Fruit fly (Drosophila melanogaster) whole organism, embryonic: ENCODE measurements around the gene Dif.

Source experiments
- CG1024 ChIP-seq: fragments of 200-800 bp; sonication (Bioruptor generic); IDR thresholded peaks from 2 replicates; pipeline ENCODE4 v1.3.6; 2022; ENCODE audit warnings: missing biosample characterization, missing genetic modification characterization
- CG11093 ChIP-seq: fragments of 200-800 bp; sonication (Bioruptor generic); IDR thresholded peaks from 3 replicates; pipeline ENCODE4 v1.3.6; 2022; ENCODE audit warnings: missing biosample characterization, missing genetic modification characterization
- CG14050 ChIP-seq: fragments of 200-800 bp; sonication (Bioruptor generic); IDR thresholded peaks from 3 replicates; pipeline ENCODE4 v1.3.6; 2022; ENCODE audit warnings: missing biosample characterization, missing genetic modification characterization
- CG18764 ChIP-seq: fragments of 200-800 bp; sonication (Bioruptor generic); optimal IDR thresholded peaks from 3 replicates; lab custom pipeline; 2016; ENCODE audit warnings: missing biosample characterization, missing genetic modification characterization
- CG30020 ChIP-seq: fragments of 200-800 bp; optimal IDR thresholded peaks from 2 replicates; lab custom pipeline; 2019; ENCODE audit warnings: missing biosample characterization, mild to moderate bottlenecking, missing genetic modification characterization, moderate library complexity
- CG3065 ChIP-seq: fragments of 200-800 bp; sonication (Bioruptor generic); optimal IDR thresholded peaks from 2 replicates; lab custom pipeline; 2016; ENCODE audit warnings: missing biosample characterization, missing genetic modification characterization
- CG31441 ChIP-seq: fragments of 200-800 bp; sonication (Bioruptor generic); IDR thresholded peaks from 2 replicates; pipeline ENCODE4 v1.3.6; 2022; ENCODE audit warnings: missing biosample characterization, missing genetic modification characterization
- CG34224 ChIP-seq: fragments of 200-800 bp; sonication (Bioruptor generic); IDR thresholded peaks from 3 replicates; pipeline ENCODE4 v1.3.6; 2022; ENCODE audit warnings: missing biosample characterization, missing genetic modification characterization; ENCODE audit not compliant: partially characterized antibody
- CG3838 ChIP-seq: fragments of 200-800 bp; sonication (Bioruptor generic); optimal IDR thresholded peaks from 3 replicates; lab custom pipeline; 2016; ENCODE audit warnings: missing biosample characterization, missing genetic modification characterization
- CG6254 ChIP-seq: fragments of 200-800 bp; sonication (Bioruptor generic); optimal IDR thresholded peaks from 3 replicates; lab custom pipeline; 2017; ENCODE audit warnings: mild to moderate bottlenecking, missing biosample characterization, missing genetic modification reagents, missing genetic modification characterization
- CG6272 ChIP-seq: fragments of 200-800 bp; sonication (Bioruptor generic); IDR thresholded peaks from 2 replicates; pipeline ENCODE4 v1.3.6; 2022; ENCODE audit warnings: missing biosample characterization, missing genetic modification characterization
- CG7839 ChIP-seq: fragments of 200-800 bp; sonication (Bioruptor generic); optimal IDR thresholded peaks from 3 replicates; lab custom pipeline; 2018; ENCODE audit warnings: missing biosample characterization, mild to moderate bottlenecking, missing genetic modification characterization, moderate library complexity
- CoRest ChIP-seq: fragments of 200-800 bp; sonication (Bioruptor generic); optimal IDR thresholded peaks from 3 replicates; lab custom pipeline; 2018; ENCODE audit warnings: missing biosample characterization, mild to moderate bottlenecking, missing genetic modification characterization, moderate library complexity
- Deaf1 ChIP-seq: fragments of 200-800 bp; optimal IDR thresholded peaks from 3 replicates; lab custom pipeline; 2019; ENCODE audit warnings: missing biosample characterization, mild to moderate bottlenecking, missing genetic modification characterization, moderate library complexity
- E2f1 ChIP-seq: fragments of 200-800 bp; sonication (Bioruptor generic); IDR thresholded peaks from 2 replicates; pipeline ENCODE4 v1.3.6; 2022; ENCODE audit warnings: missing biosample characterization, missing genetic modification characterization
- Elba2 ChIP-seq: fragments of 200-800 bp; sonication (Bioruptor generic); optimal IDR thresholded peaks from 3 replicates; lab custom pipeline; 2016; ENCODE audit warnings: missing biosample characterization, missing genetic modification characterization
- Fer2 ChIP-seq: fragments of 200-800 bp; sonication (Bioruptor generic); optimal IDR thresholded peaks from 2 replicates; lab custom pipeline; 2018; ENCODE audit warnings: missing biosample characterization, mild to moderate bottlenecking, missing genetic modification characterization, moderate library complexity
- Hr78 ChIP-seq, 2 experiments: fragments of 200-800 bp in 1 of 2; fragments of >200 bp in 1 of 2; sonication (Bioruptor generic) in 1 of 2; optimal IDR thresholded peaks; 2 replicates each; lab custom pipeline; 2017 to 2019; ENCODE audit warnings: missing biosample characterization in 2 of 2, missing genetic modification characterization in 2 of 2, mild to moderate bottlenecking in 1 of 2, moderate library complexity in 1 of 2
- Nf-YC ChIP-seq: fragments of 200-800 bp; optimal IDR thresholded peaks from 3 replicates; lab custom pipeline; 2019; ENCODE audit warnings: missing biosample characterization, mild to moderate bottlenecking, missing genetic modification characterization, moderate library complexity
- bab2 ChIP-seq: fragments of 200-800 bp; sonication (Bioruptor generic); optimal IDR thresholded peaks from 2 replicates; lab custom pipeline; 2016; ENCODE audit warnings: missing biosample characterization, missing genetic modification characterization
- caup ChIP-seq: fragments of 200-800 bp; sonication (Bioruptor generic); optimal IDR thresholded peaks from 3 replicates; lab custom pipeline; 2017; ENCODE audit warnings: missing biosample characterization, mild to moderate bottlenecking, missing genetic modification characterization, moderate library complexity; ENCODE audit not compliant: severe bottlenecking
- chif ChIP-seq, 2 experiments: fragments of 200-800 bp; sonication (Bioruptor generic); optimal IDR thresholded peaks; 3 replicates each; lab custom pipeline; 2016; ENCODE audit warnings: missing biosample characterization in 2 of 2, missing genetic modification characterization in 2 of 2
- crc ChIP-seq: fragments of 200-800 bp; sonication (Bioruptor generic); optimal IDR thresholded peaks from 2 replicates; lab custom pipeline; 2016; ENCODE audit warnings: missing biosample characterization, missing genetic modification characterization
- crol ChIP-seq: fragments of 200-800 bp; sonication (Bioruptor generic); IDR thresholded peaks from 2 replicates; pipeline ENCODE4 v1.3.6; 2022; ENCODE audit warnings: missing biosample characterization, missing genetic modification characterization
- crp ChIP-seq, 2 experiments: fragments of 200-800 bp; sonication (Bioruptor generic); optimal IDR thresholded peaks; 2 replicates in 1 of 2; 3 replicates in 1 of 2; lab custom pipeline; 2017; ENCODE audit warnings: missing biosample characterization in 2 of 2, missing genetic modification characterization in 2 of 2, mild to moderate bottlenecking in 1 of 2, moderate library complexity in 1 of 2
- ems ChIP-seq: fragments of 200-800 bp; sonication (Bioruptor generic); optimal IDR thresholded peaks from 3 replicates; lab custom pipeline; 2016; ENCODE audit warnings: missing biosample characterization, missing genetic modification characterization
- exex ChIP-seq: fragments of 200-800 bp; sonication (Bioruptor generic); optimal IDR thresholded peaks from 4 replicates; lab custom pipeline; 2018; ENCODE audit warnings: missing biosample characterization, mild to moderate bottlenecking, missing genetic modification characterization, moderate library complexity
- fd3F ChIP-seq: fragments of 200-800 bp; sonication (Bioruptor generic); optimal IDR thresholded peaks from 2 replicates; lab custom pipeline; 2018; ENCODE audit warnings: missing biosample characterization, mild to moderate bottlenecking, missing genetic modification characterization, moderate library complexity
- gsb ChIP-seq: fragments of 200-800 bp; sonication (Bioruptor generic); IDR thresholded peaks from 2 replicates; pipeline ENCODE4 v1.3.6; 2022; ENCODE audit warnings: missing biosample characterization, missing genetic modification characterization
- kay ChIP-seq: fragments of 200-800 bp; sonication (Bioruptor generic); optimal IDR thresholded peaks from 2 replicates; lab custom pipeline; 2016; ENCODE audit warnings: missing biosample characterization, missing genetic modification characterization
- kni ChIP-seq: fragments of 200-800 bp; sonication (Bioruptor generic); optimal IDR thresholded peaks from 3 replicates; lab custom pipeline; 2017; ENCODE audit warnings: mild to moderate bottlenecking, missing biosample characterization, missing genetic modification reagents, missing genetic modification characterization
- maf-S ChIP-seq: fragments of 200-800 bp; sonication (Bioruptor generic); optimal IDR thresholded peaks from 2 replicates; lab custom pipeline; 2016; ENCODE audit warnings: missing biosample characterization, missing genetic modification characterization
- nmo ChIP-seq: fragments of 200-800 bp; sonication (Bioruptor generic); optimal IDR thresholded peaks from 2 replicates; lab custom pipeline; 2018; ENCODE audit warnings: missing biosample characterization, mild to moderate bottlenecking, missing genetic modification characterization, moderate library complexity
- onecut ChIP-seq: fragments of 200-800 bp; sonication (Bioruptor generic); IDR thresholded peaks from 2 replicates; pipeline ENCODE4 v1.3.6; 2022; ENCODE audit warnings: missing biosample characterization, missing genetic modification characterization
- p53 ChIP-seq: fragments of 200-800 bp; sonication (Bioruptor generic); optimal IDR thresholded peaks from 2 replicates; lab custom pipeline; 2016; ENCODE audit warnings: missing biosample characterization, missing genetic modification characterization
- pan ChIP-seq, 4 experiments: fragments of >200 bp in 3 of 4; fragments of 200-800 bp in 1 of 4; sonication (Bioruptor generic) in 1 of 4; optimal IDR thresholded peaks in 3 of 4; IDR thresholded peaks in 1 of 4; 2 replicates each; pipeline versions ENCODE4 v1.3.6 to Lab custom; 2017 to 2022; ENCODE audit warnings: missing biosample characterization in 2 of 4, missing genetic modification characterization in 2 of 4, mixed read lengths in 1 of 4
- ro ChIP-seq: fragments of 200-800 bp; sonication (Bioruptor generic); IDR thresholded peaks from 2 replicates; pipeline ENCODE4 v1.3.6; 2022; ENCODE audit warnings: missing biosample characterization, missing genetic modification characterization
- sd ChIP-seq: fragments of 200-800 bp; sonication (Bioruptor generic); optimal IDR thresholded peaks from 3 replicates; lab custom pipeline; 2018; ENCODE audit warnings: missing biosample characterization, mild to moderate bottlenecking, missing genetic modification characterization, moderate library complexity
- sima ChIP-seq: fragments of 200-800 bp; sonication (Bioruptor generic); optimal IDR thresholded peaks from 2 replicates; lab custom pipeline; 2016; ENCODE audit warnings: missing biosample characterization, missing genetic modification characterization
- sug ChIP-seq: fragments of 200-800 bp; optimal IDR thresholded peaks from 2 replicates; lab custom pipeline; 2019; ENCODE audit warnings: missing biosample characterization, mild to moderate bottlenecking, missing genetic modification characterization, moderate library complexity
- tap ChIP-seq: fragments of 200-800 bp; optimal IDR thresholded peaks from 3 replicates; lab custom pipeline; 2019; ENCODE audit warnings: missing biosample characterization, mild to moderate bottlenecking, missing genetic modification characterization, moderate library complexity
- tll ChIP-seq, 2 experiments: fragments of 200-800 bp in 1 of 2; fragments of >200 bp in 1 of 2; sonication (Bioruptor generic) in 1 of 2; optimal IDR thresholded peaks; 2 replicates each; lab custom pipeline; 2017 to 2019; ENCODE audit warnings: missing biosample characterization in 2 of 2, missing genetic modification characterization in 2 of 2, mild to moderate bottlenecking in 1 of 2, moderate library complexity in 1 of 2
- tx ChIP-seq: fragments of 200-800 bp; sonication (Bioruptor generic); optimal IDR thresholded peaks from 2 replicates; lab custom pipeline; 2016; ENCODE audit warnings: missing biosample characterization, missing genetic modification characterization
- wdn ChIP-seq: fragments of 200-800 bp; sonication (Bioruptor generic); IDR thresholded peaks from 2 replicates; pipeline ENCODE4 v1.3.6; 2022; ENCODE audit warnings: missing biosample characterization, missing genetic modification characterization
- zen ChIP-seq: fragments of 200-800 bp; sonication (Bioruptor generic); optimal IDR thresholded peaks from 3 replicates; lab custom pipeline; 2018; ENCODE audit warnings: missing biosample characterization, mild to moderate bottlenecking, missing genetic modification characterization, moderate library complexity
- zfh1 ChIP-seq: fragments of 200-800 bp; sonication (Bioruptor generic); IDR thresholded peaks from 3 replicates; pipeline ENCODE4 v1.3.6; 2022; ENCODE audit warnings: missing biosample characterization, missing genetic modification characterization

Dif gene

DNA sequence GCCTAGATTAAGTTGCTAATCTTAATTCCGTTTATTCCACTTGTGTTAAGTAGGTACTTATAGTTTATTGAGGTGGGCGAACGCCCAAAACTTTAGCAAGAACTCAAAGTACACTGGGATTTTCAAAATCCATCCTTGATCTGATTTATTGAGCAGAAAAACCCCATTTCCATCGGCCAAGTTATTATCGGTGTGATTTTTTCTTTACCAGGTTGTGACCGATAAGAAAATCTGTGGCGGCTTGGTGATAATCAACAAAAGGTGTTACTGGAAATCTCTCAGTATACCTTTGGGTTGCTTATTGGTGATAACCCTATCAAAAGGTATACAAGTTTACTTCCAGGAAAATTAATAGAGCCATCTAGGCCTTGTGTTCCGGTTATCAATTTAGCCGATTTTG lies 12.5 kb downstream of the Dif start (continued):
- TF ChIP-seq bab2 (GFP tag; lab: Kevin White, UChicago) = no peak
- TF ChIP-seq CG7839 (tag; lab: Kevin White, UChicago) = no peak
- no peak for TF ChIP-seq crol
- TF ChIP-seq exex (tag; lab: Kevin White, UChicago) = peak; percentile 97
- no peak for TF ChIP-seq Elba2 (GFP tag; lab: Kevin White, UChicago)
- TF ChIP-seq CG3065 (GFP tag; lab: Kevin White, UChicago) = no peak

DNA sequence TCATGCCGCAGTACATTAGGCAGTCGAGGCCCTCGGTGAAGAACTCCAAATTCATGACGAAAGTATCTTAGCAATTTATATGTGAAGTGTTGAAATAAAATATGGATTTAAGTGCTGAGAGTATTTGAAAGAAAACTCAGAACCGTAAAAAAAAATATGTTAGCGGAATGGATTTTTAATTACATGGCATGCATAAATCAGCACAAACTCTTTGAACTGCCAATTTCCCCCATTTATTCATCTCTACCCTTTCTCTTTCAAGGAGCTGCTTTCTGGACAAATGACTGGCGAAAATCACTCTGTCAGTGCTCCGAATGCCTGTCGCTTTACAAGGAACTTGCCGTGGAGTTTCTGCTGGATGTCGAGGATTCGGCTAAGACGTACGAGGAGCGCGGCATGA lies 20.4 kb downstream of the Dif start, which contains the start of gene Rsph9:
TSS of gene Rsph9 (minus strand) at position 101 of the 400 bp plus-strand sequence.
- TF ChIP-seq zen = no peak
- no peak for TF ChIP-seq pan (optimal IDR thresholded peaks at IDR 0.05; lab: Kevin White, UChicago)
- no peak for TF ChIP-seq pan (GFP tag; optimal IDR thresholded peaks at IDR 0.05 in 1 of 2, IDR thresholded peaks at IDR 0.05 in 1 of 2)
- TF ChIP-seq Deaf1 = no peak
- no peak for TF ChIP-seq Nf-YC
- TF ChIP-seq tap (tag; lab: Kevin White, UChicago) = no peak
- TF ChIP-seq ro (GFP tag; lab: Robert Waterston, UW) = no peak
- TF ChIP-seq maf-S (GFP tag; lab: Kevin White, UChicago) = no peak
- no peak for TF ChIP-seq CG6272 (GFP tag; lab: Robert Waterston, UW)

DNA sequence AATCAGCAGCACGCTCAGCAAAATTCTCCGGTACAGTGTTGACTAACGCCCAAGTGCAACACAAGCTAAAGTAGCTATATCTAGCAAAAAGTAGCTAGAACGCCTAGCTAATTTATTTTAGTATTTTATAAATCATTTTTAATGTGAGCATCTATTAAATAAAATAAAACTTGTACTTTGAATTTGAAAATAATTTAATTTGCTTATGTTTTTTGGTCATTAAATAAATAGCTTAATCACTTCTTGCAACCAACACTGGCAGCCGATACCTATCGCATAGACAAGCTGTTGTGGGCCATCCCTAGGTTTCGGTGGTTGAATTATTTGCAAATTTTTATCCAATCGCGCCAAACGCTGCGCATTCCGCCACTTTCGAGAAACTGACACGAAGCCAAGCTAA lies 22.6 kb downstream of the Dif start, which contains the start of the genes Polr2J and CG15141:
TSS of gene Polr2J (minus strand) at position 49 of the 400 bp plus-strand sequence.
TSS of gene CG15141 (plus strand) at position 284 of the 400 bp plus-strand sequence.
- peak; percentile 71 for TF ChIP-seq kay (GFP tag; lab: Kevin White, UChicago)
- peak; percentile 88 for TF ChIP-seq sug (tag; lab: Kevin White, UChicago)
- no peak for TF ChIP-seq pan (optimal IDR thresholded peaks at IDR 0.05; lab: Kevin White, UChicago)
- TF ChIP-seq pan (GFP tag; optimal IDR thresholded peaks at IDR 0.05 in 1 of 2, IDR thresholded peaks at IDR 0.05 in 1 of 2) = peak in 1 of 2 experiments; percentile 84
- peak; percentile 68 for TF ChIP-seq CG3838 (GFP tag; lab: Kevin White, UChicago)
- TF ChIP-seq CG6254 (GFP tag; lab: Kevin White, UChicago) = peak; percentile 14
- TF ChIP-seq sd (tag; lab: Kevin White, UChicago) = no peak
- TF ChIP-seq wdn (GFP tag; lab: Robert Waterston, UW) = peak; percentile 82
- no peak for TF ChIP-seq p53 (GFP tag; lab: Kevin White, UChicago)
- peak; percentile 50 for TF ChIP-seq tx (GFP tag; lab: Kevin White, UChicago)
- no peak for TF ChIP-seq kni (GFP tag; lab: Kevin White, UChicago)
- TF ChIP-seq CG30020 (tag; lab: Kevin White, UChicago) = peak; percentile 83
- peak; percentile 74; the same call in 2 of the 3 replicates for TF ChIP-seq CG14050
- TF ChIP-seq caup = peak; percentile 86
- peak; percentile 84 for TF ChIP-seq fd3F
- TF ChIP-seq onecut = peak; percentile 48; the same call in 1 of the 2 replicates
- peak; percentile 94 for TF ChIP-seq zen
- peak; percentile 45 to 77 for TF ChIP-seq chif (GFP tag; optimal IDR thresholded peaks at IDR 0.05; lab: Kevin White, UChicago)
- TF ChIP-seq CG34224 (GFP tag; lab: Robert Waterston, UW) = peak; percentile 83
- peak; percentile 84 for TF ChIP-seq zfh1 (GFP tag; lab: Robert Waterston, UW)
- no peak for TF ChIP-seq crc (GFP tag; lab: Kevin White, UChicago)
- TF ChIP-seq Fer2 = peak; percentile 66
- peak; percentile 92 for TF ChIP-seq CoRest (tag; lab: Kevin White, UChicago)
- TF ChIP-seq CG11093 (GFP tag; lab: Robert Waterston, UW) = peak; percentile 72; the same call in 2 of the 3 replicates
- no peak for TF ChIP-seq sima (GFP tag; lab: Kevin White, UChicago)
- TF ChIP-seq CG31441 (GFP tag; lab: Robert Waterston, UW) = no peak
- no peak for TF ChIP-seq crol
- peak; percentile 78 for TF ChIP-seq CG18764 (GFP tag; lab: Kevin White, UChicago)
- peak in 1 of 2 experiments; percentile 44 for TF ChIP-seq tll (GFP tag; optimal IDR thresholded peaks at IDR 0.05; lab: Kevin White, UChicago)
- no peak; the same call in 1 of the 2 replicates for TF ChIP-seq CG1024 (GFP tag; lab: Robert Waterston, UW)
- TF ChIP-seq crp (GFP tag; optimal IDR thresholded peaks at IDR 0.05; lab: Kevin White, UChicago) = peak in 1 of 2 experiments; percentile 81
- no peak for TF ChIP-seq gsb
- TF ChIP-seq ems (GFP tag; lab: Kevin White, UChicago) = peak; percentile 79
- TF ChIP-seq E2f1 (GFP tag; lab: Robert Waterston, UW) = peak; percentile 83
- TF ChIP-seq Hr78 (GFP tag; optimal IDR thresholded peaks at IDR 0.05; lab: Kevin White, UChicago) = no peak
- TF ChIP-seq nmo (GFP tag; lab: Kevin White, UChicago) = peak; percentile 96
